Fruit fly (Drosophila melanogaster): ENCODE measurements around the gene CG33644.
A peak's percentile ranks its signal among the peaks of the same experiment; 100 is the strongest.

Gene CG33644

DNA sequence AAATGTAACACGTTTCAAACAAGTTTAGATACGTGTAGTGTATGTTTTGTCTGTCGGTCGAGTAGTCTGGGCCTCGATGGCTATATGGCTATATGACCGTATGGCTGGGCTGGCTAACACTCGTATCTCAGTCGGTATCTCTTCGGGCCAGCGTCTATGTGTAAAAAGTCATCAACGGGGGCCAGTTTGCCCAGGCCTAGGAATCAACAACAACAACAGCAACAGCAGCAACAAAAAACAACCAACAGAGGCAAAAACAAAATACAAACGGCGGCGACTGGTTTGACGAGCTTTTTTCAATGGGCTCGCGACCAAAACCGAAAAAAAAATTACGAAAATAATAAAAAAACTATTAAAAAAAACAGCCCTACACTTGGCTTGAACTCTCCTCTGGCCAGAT is 13.8 kb downstream of the CG33644 start (continued):
- TF ChIP-seq CG10366 (GFP tag; IDR thresholded peaks at IDR 0.05) = no peak
- no peak for TF ChIP-seq CG15696 (tag; optimal IDR thresholded peaks at IDR 0.05)
- no peak for TF ChIP-seq eve (GFP tag; optimal IDR thresholded peaks at IDR 0.05)
- no peak for TF ChIP-seq CG18262 (tag; optimal IDR thresholded peaks at IDR 0.05)
- peak; percentile 89; the same call in 2 of the 3 replicates for TF ChIP-seq CG2199 (GFP tag; IDR thresholded peaks at IDR 0.05)
- peak; percentile 82 for TF ChIP-seq sqz (GFP tag; optimal IDR thresholded peaks at IDR 0.05)
- no peak for TF ChIP-seq CG16813 (GFP tag; IDR thresholded peaks at IDR 0.05; ENCODE audit: partially characterized antibody)
- TF ChIP-seq maf-S (GFP tag; optimal IDR thresholded peaks at IDR 0.05) = no peak
- TF ChIP-seq p53 (GFP tag; optimal IDR thresholded peaks at IDR 0.05) = no peak
- TF ChIP-seq CG17361 (GFP tag; IDR thresholded peaks at IDR 0.05) = no peak
- TF ChIP-seq caup (GFP tag; optimal IDR thresholded peaks at IDR 0.05; ENCODE audit: severe bottlenecking) = no peak
- no peak for TF ChIP-seq schlank (tag; optimal IDR thresholded peaks at IDR 0.05)
- no peak for TF ChIP-seq Mad (GFP tag; optimal IDR thresholded peaks at IDR 0.05)
- no peak for TF ChIP-seq CG2712 (tag; optimal IDR thresholded peaks at IDR 0.05)
- no peak for TF ChIP-seq Elba2 (GFP tag; optimal IDR thresholded peaks at IDR 0.05)
- no peak for TF ChIP-seq ab (GFP tag; optimal IDR thresholded peaks at IDR 0.05)
- TF ChIP-seq pita (GFP tag; optimal IDR thresholded peaks at IDR 0.05) = no peak
- no peak for TF ChIP-seq fd96Cb (tag; optimal IDR thresholded peaks at IDR 0.05)
- TF ChIP-seq CG2678 (tag; optimal IDR thresholded peaks at IDR 0.05) = no peak
- 0 out of 4 replicates have a peak, but pooled peaks have one; percentile 67 for TF ChIP-seq chinmo (GFP tag; IDR thresholded peaks at IDR 0.05; ENCODE audit: partially characterized antibody)
- no peak for TF ChIP-seq CG9932 (GFP tag; IDR thresholded peaks at IDR 0.05)
- TF ChIP-seq vvl (GFP tag; IDR thresholded peaks at IDR 0.05) = 0 out of 2 replicates have a peak, but pooled peaks have one; percentile 16
- TF ChIP-seq CG4707 (GFP tag; optimal IDR thresholded peaks at IDR 0.05) = no peak
- TF ChIP-seq CG9727 (GFP tag; optimal IDR thresholded peaks at IDR 0.05) = no peak
- TF ChIP-seq HHEX (GFP tag; optimal IDR thresholded peaks at IDR 0.05) = no peak
- no peak for TF ChIP-seq CG14667 (GFP tag; IDR thresholded peaks at IDR 0.05)
- TF ChIP-seq CG6683 (GFP tag; optimal IDR thresholded peaks at IDR 0.05) = no peak
- TF ChIP-seq gt (GFP tag; IDR thresholded peaks at IDR 0.05) = no peak
- TF ChIP-seq Side (GFP tag; optimal IDR thresholded peaks at IDR 0.05) = no peak
- no peak for TF ChIP-seq CG31388 (GFP tag; optimal IDR thresholded peaks at IDR 0.05)
- no peak for TF ChIP-seq CG3163 (GFP tag; optimal IDR thresholded peaks at IDR 0.05)
- peak; percentile 79 for TF ChIP-seq Deaf1 (tag; optimal IDR thresholded peaks at IDR 0.05)
- TF ChIP-seq Asciz (GFP tag; optimal IDR thresholded peaks at IDR 0.05) = no peak
- TF ChIP-seq Antp (GFP tag; optimal IDR thresholded peaks at IDR 0.05) = no peak
- no peak for TF ChIP-seq MESR4 (GFP tag; optimal IDR thresholded peaks at IDR 0.05)
- no peak for TF ChIP-seq CG18764 (GFP tag; optimal IDR thresholded peaks at IDR 0.05)
- TF ChIP-seq CG8281 (tag; optimal IDR thresholded peaks at IDR 0.05) = no peak
- no peak for TF ChIP-seq NC2α (GFP tag; optimal IDR thresholded peaks at IDR 0.05)
- TF ChIP-seq CG4424 (GFP tag; optimal IDR thresholded peaks at IDR 0.05) = no peak
- no peak for TF ChIP-seq Ets65A (GFP tag)
- TF ChIP-seq nom (GFP tag; optimal IDR thresholded peaks at IDR 0.05) = peak; percentile 98
- TF ChIP-seq bab2 (GFP tag; optimal IDR thresholded peaks at IDR 0.05) = no peak
- no peak for TF ChIP-seq tgo (GFP tag; IDR thresholded peaks at IDR 0.05)
- TF ChIP-seq Med (GFP tag) = peak; percentile 22
- no peak for TF ChIP-seq CG12744 (GFP tag; optimal IDR thresholded peaks at IDR 0.05)
- no peak for TF ChIP-seq CG1529 (GFP tag; optimal IDR thresholded peaks at IDR 0.05)
- TF ChIP-seq ci (GFP tag; IDR thresholded peaks at IDR 0.05) = no peak
- no peak for TF ChIP-seq CG9817 (tag; optimal IDR thresholded peaks at IDR 0.05)
- TF ChIP-seq odd (GFP tag; optimal IDR thresholded peaks at IDR 0.05) = no peak
- TF ChIP-seq vfl (GFP tag; optimal IDR thresholded peaks at IDR 0.05) = no peak
- TF ChIP-seq disco-r (GFP tag; optimal IDR thresholded peaks at IDR 0.05) = no peak

All from whole organism, embryonic.